Fruit fly (Drosophila melanogaster): ENCODE data around the gene heix.

heix gene

DNA sequence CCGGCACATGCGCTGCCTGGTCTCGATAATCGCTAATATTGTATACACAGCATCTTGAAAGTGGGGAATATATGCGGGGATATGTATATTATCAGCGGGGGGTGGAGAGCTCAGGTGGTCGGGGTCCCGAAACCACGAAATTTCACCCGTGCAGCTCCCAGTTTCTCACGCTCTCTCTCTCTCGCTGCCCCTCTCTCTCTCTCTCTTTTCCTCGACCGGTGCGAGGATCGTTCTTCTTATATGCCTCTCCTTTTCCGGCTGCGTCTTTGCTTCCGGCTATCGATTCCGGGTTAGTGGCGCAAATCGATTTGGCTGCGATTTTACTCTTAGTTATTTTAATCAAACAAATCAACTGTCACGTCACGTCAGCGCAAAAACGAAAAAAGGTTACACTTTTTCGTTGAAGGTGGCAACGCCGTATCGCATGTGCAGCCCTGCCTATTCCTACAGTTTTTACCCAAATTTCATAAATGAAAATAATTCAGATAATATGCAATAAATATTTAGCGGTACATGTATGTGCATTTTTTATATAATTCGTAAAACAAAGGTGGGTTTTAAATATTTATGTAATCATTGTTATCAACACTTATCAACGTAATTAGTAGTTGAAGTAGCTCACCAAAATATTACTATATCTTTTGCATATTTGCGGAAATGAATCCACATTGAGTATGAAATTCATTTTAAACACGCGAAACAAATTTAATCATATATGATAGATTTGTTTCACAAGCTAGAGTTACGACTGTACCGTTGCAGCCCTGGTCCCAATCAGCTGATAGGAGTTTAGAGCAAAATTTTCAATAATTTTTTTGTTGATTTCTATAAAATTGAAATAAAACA, at the start of gene heix, which contains the start of gene CG17328:
Gene heix, minus strand, starts transcription at position 393 of the 846 bp plus-strand sequence.
Gene CG17328, plus strand, starts transcription at position 478 of the 846 bp plus-strand sequence.
- TF ChIP-seq CG11762 (GFP tag; optimal IDR thresholded peaks at IDR 0.05; ENCODE audit: insufficient read depth) (peak; percentile 63), pdm3 (GFP tag; optimal IDR thresholded peaks at IDR 0.05) (no peak), CG6792 (GFP tag; optimal IDR thresholded peaks at IDR 0.05) (peak; percentile 56), CG11902 (GFP tag; optimal IDR thresholded peaks at IDR 0.05) (peak; percentile 74), CG6276 (GFP tag; optimal IDR thresholded peaks at IDR 0.05) (no peak), Sox14 (GFP tag; optimal IDR thresholded peaks at IDR 0.05) (peak; percentile 81), CG6854 (GFP tag; optimal IDR thresholded peaks at IDR 0.05) (peak; percentile 61), CG3919 (GFP tag; optimal IDR thresholded peaks at IDR 0.05) (no peak), Ets21C (GFP tag; optimal IDR thresholded peaks at IDR 0.05) (peak; percentile 74), Gug (GFP tag; IDR thresholded peaks at IDR 0.05) (peak; percentile 51; the same call in 1 of the 2 replicates), Eip75B (GFP tag; optimal IDR thresholded peaks at IDR 0.05) (peak; percentile 79), lz (GFP tag; optimal IDR thresholded peaks at IDR 0.05) (peak; percentile 78), CG34406 (GFP tag; optimal IDR thresholded peaks at IDR 0.05) (peak; percentile 66), cyc (GFP tag; optimal IDR thresholded peaks at IDR 0.05) (peak; percentile 76), Eip78C (GFP tag) (peak; percentile 91), vri (GFP tag; optimal IDR thresholded peaks at IDR 0.05) (no peak), ss (GFP tag; optimal IDR thresholded peaks at IDR 0.05) (no peak), CG8119 (GFP tag; IDR thresholded peaks at IDR 0.05) (no peak), Eip93F (GFP tag; optimal IDR thresholded peaks at IDR 0.05) (peak; percentile 47), salr (GFP tag; optimal IDR thresholded peaks at IDR 0.05) (peak; percentile 63 to 72), fkh (GFP tag; optimal IDR thresholded peaks at IDR 0.05) (peak; percentile 69), CG32006 (GFP tag; optimal IDR thresholded peaks at IDR 0.05) (no peak), topi (GFP tag; optimal IDR thresholded peaks at IDR 0.05) (peak; percentile 75), CG10669 (GFP tag; optimal IDR thresholded peaks at IDR 0.05) (no peak), Smox (GFP tag; optimal IDR thresholded peaks at IDR 0.05) (no peak), CG1621 (tag; optimal IDR thresholded peaks at IDR 0.05) (peak; percentile 66), CG3032 (tag; optimal IDR thresholded peaks at IDR 0.05) (peak; percentile 64), spab (GFP tag; optimal IDR thresholded peaks at IDR 0.05) (no peak), fd85E (GFP tag; optimal IDR thresholded peaks at IDR 0.05) (no peak), net (GFP tag; optimal IDR thresholded peaks at IDR 0.05) (no peak), CG11294 (GFP tag; IDR thresholded peaks at IDR 0.05) (no peak), dsx (GFP tag; optimal IDR thresholded peaks at IDR 0.05; ENCODE audit: poor library complexity, severe bottlenecking) (no peak), svp (GFP tag) (peak; percentile 92), Hr38 (GFP tag; optimal IDR thresholded peaks at IDR 0.05) (no peak), esn (GFP tag; optimal IDR thresholded peaks at IDR 0.05) (peak; percentile 84), eg (GFP tag; IDR thresholded peaks at IDR 0.05) (no peak), Hr4 (GFP tag; optimal IDR thresholded peaks at IDR 0.05) (peak; percentile 86), Hr39 (GFP tag; optimal IDR thresholded peaks at IDR 0.05) (no peak), CG4318 (GFP tag; optimal IDR thresholded peaks at IDR 0.05) (no peak), acj6 (GFP tag; optimal IDR thresholded peaks at IDR 0.05) (peak; percentile 82), CG8632 (GFP tag; optimal IDR thresholded peaks at IDR 0.05) (peak; percentile 54), Sox15 (GFP tag; optimal IDR thresholded peaks at IDR 0.05) (peak; percentile 70), Met (GFP tag; optimal IDR thresholded peaks at IDR 0.05) (peak; percentile 77), Sox102F (GFP tag; optimal IDR thresholded peaks at IDR 0.05) (no peak), CG31627 (GFP tag; optimal IDR thresholded peaks at IDR 0.05) (peak; percentile 81), CG15336 (GFP tag; IDR thresholded peaks at IDR 0.05) (peak; percentile 44), dac (GFP tag; optimal IDR thresholded peaks at IDR 0.05) (peak; percentile 42), Lpt (GFP tag; optimal IDR thresholded peaks at IDR 0.05) (no peak), CG10631 (GFP tag; optimal IDR thresholded peaks at IDR 0.05) (peak; percentile 80), CG6808 (GFP tag; optimal IDR thresholded peaks at IDR 0.05) (no peak), CG9139 (GFP tag; optimal IDR thresholded peaks at IDR 0.05) (no peak)

All from whole organism, prepupa.